Worm (Caenorhabditis elegans): ENCODE measurements around the gene srw-1.

DNA sequence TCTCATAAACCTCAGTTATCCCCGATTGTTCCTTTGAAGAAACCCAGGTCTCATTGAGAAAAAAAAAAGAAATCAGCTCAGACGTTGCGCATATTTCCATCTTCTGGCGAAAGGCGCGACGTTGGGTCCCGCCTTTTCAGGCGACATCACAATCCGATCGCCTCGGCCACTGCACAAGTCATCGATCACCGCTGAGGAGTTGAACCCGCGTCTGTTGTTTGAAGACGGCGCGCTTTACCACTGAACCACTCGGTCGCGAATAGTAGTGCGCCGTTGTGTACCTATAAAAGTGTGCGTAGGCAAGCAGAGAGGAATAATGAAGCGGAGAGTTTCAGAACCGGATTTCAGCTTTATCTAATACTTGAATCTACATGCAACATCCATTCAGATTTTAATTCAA lies 7.2 kb upstream of the srw-1 start, which contains the start of gene Y75B12B.11:
- TF ChIP-seq unc-55 (GFP tag; optimal IDR thresholded peaks at IDR 0.05) (peak; percentile 73), fos-1 (tag; optimal IDR thresholded peaks at IDR 0.05) (peak; percentile 67), elt-3 (tag; optimal IDR thresholded peaks at IDR 0.05) (no peak), unc-62 (GFP tag; optimal IDR thresholded peaks at IDR 0.05) (no peak)

Data from whole organism, L2 larva.